Worm (Caenorhabditis elegans): ENCODE data around the gene lido-12.

DNA sequence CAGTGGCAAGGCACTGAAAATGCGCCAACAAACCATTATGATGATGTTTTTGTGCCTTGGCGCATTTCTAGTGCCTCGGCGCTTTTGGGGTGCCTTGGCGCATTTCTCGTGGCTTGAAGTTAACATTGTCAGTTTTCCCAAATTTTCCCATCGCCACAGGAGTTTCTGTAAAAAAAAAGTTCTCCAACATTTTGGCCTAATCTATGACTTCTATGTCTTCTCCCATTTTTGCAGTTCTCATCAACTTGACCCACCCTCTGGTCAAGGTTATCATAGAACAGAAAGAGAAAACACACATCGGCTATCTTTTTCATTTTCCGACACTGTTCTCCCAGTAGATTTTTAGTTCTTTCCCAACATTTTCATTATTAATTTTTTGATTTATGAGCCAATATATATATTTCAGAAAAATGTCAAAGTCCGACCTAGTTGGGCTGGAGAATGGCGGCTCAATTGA lies 32.9 kb downstream of the lido-12 start, which contains the start of the genes B0454.26 and B0454.5:
- no peak for TF ChIP-seq ztf-11 (tag; optimal IDR thresholded peaks at IDR 0.05)
- TF ChIP-seq snpc-4 (tag; optimal IDR thresholded peaks at IDR 0.05): no peak
- TF ChIP-seq lin-13 (GFP tag; optimal IDR thresholded peaks at IDR 0.05): no peak

All from whole organism, L2 larva.